Fruit fly (Drosophila melanogaster) whole organism, embryonic: ENCODE results near the gene CBP.

Experiments
- Atf6 ChIP-seq: fragments of 200-800 bp; sonication (Bioruptor generic); IDR thresholded peaks from 2 replicates; pipeline ENCODE4 v1.3.6; 2022; ENCODE audit warnings: missing biosample characterization, missing genetic modification characterization
- BEAF-32 ChIP-seq: fragments of 200-800 bp; sonication (Bioruptor generic); optimal IDR thresholded peaks from 3 replicates; lab custom pipeline; 2017; ENCODE audit warnings: missing biosample characterization, missing genetic modification characterization, mild to moderate bottlenecking, moderate library complexity, missing genetic modification reagents
- Bdp1 ChIP-seq: fragments of 200-800 bp; sonication (Bioruptor generic); optimal IDR thresholded peaks from 3 replicates; lab custom pipeline; 2016; ENCODE audit warnings: missing biosample characterization, missing genetic modification characterization
- Blimp-1 ChIP-seq: fragments of 200-800 bp; sonication (Bioruptor generic); optimal IDR thresholded peaks from 3 replicates; lab custom pipeline; 2018; ENCODE audit warnings: missing biosample characterization, missing genetic modification characterization, mild to moderate bottlenecking, moderate library complexity, missing genetic modification reagents
- CG1024 ChIP-seq: fragments of 200-800 bp; sonication (Bioruptor generic); IDR thresholded peaks from 2 replicates; pipeline ENCODE4 v1.3.6; 2022; ENCODE audit warnings: missing biosample characterization, missing genetic modification characterization
- CG10654 ChIP-seq: fragments of 200-800 bp; sonication (Bioruptor generic); optimal IDR thresholded peaks from 2 replicates; lab custom pipeline; 2016; ENCODE audit warnings: missing biosample characterization, missing genetic modification characterization
- CG11247 ChIP-seq: fragments of 200-800 bp; sonication (Bioruptor generic); IDR thresholded peaks from 2 replicates; pipeline ENCODE4 v1.3.6; 2022; ENCODE audit warnings: missing biosample characterization, missing genetic modification characterization
- CG13775 ChIP-seq: fragments of 200-800 bp; sonication (Bioruptor generic); optimal IDR thresholded peaks from 3 replicates; lab custom pipeline; 2017; ENCODE audit warnings: missing biosample characterization, mild to moderate bottlenecking, missing genetic modification characterization
- CG14710 ChIP-seq: fragments of 200-800 bp; sonication (Bioruptor generic); optimal IDR thresholded peaks from 3 replicates; lab custom pipeline; 2019; ENCODE audit warnings: missing biosample characterization, mild to moderate bottlenecking, missing genetic modification characterization, moderate library complexity
- CG17359 ChIP-seq: fragments of 200-800 bp; sonication (Bioruptor generic); optimal IDR thresholded peaks from 3 replicates; lab custom pipeline; 2018; ENCODE audit warnings: missing biosample characterization, mild to moderate bottlenecking, missing genetic modification characterization, moderate library complexity
- CG2199 ChIP-seq: fragments of 200-800 bp; sonication (Bioruptor generic); IDR thresholded peaks from 3 replicates; pipeline ENCODE4 v1.3.6; 2022; ENCODE audit warnings: missing biosample characterization, missing genetic modification characterization
- CG3281 ChIP-seq: fragments of 200-800 bp; sonication (Bioruptor generic); optimal IDR thresholded peaks from 3 replicates; lab custom pipeline; 2017; ENCODE audit warnings: missing biosample characterization, mild to moderate bottlenecking, missing genetic modification characterization
- CG3407 ChIP-seq: fragments of 200-800 bp; sonication (Bioruptor generic); optimal IDR thresholded peaks from 2 replicates; lab custom pipeline; 2018; ENCODE audit warnings: missing biosample characterization, mild to moderate bottlenecking, missing genetic modification characterization
- CG42726 ChIP-seq: fragments of 200-800 bp; sonication (Bioruptor generic); IDR thresholded peaks from 2 replicates; pipeline ENCODE4 v1.3.6; 2022; ENCODE audit warnings: missing biosample characterization, missing genetic modification characterization; ENCODE audit not compliant: partially characterized antibody
- CG4360 ChIP-seq: fragments of 200-800 bp; sonication (Bioruptor generic); IDR thresholded peaks from 2 replicates; pipeline ENCODE4 v1.3.6; 2022; ENCODE audit warnings: missing biosample characterization, missing genetic modification characterization
- CG4707 ChIP-seq: fragments of 200-800 bp; sonication (Bioruptor generic); optimal IDR thresholded peaks from 2 replicates; lab custom pipeline; 2018; ENCODE audit warnings: missing biosample characterization, mild to moderate bottlenecking, missing genetic modification characterization, moderate library complexity
- CG9797 ChIP-seq: fragments of 200-800 bp; sonication (Bioruptor generic); optimal IDR thresholded peaks from 3 replicates; lab custom pipeline; 2018; ENCODE audit warnings: missing biosample characterization, mild to moderate bottlenecking, missing genetic modification characterization
- Dek ChIP-seq: fragments of 200-800 bp; sonication (Bioruptor generic); optimal IDR thresholded peaks from 3 replicates; lab custom pipeline; 2019; ENCODE audit warnings: missing biosample characterization, mild to moderate bottlenecking, missing genetic modification characterization, moderate library complexity
- ERR ChIP-seq: fragments of 200-800 bp; sonication (Bioruptor generic); optimal IDR thresholded peaks from 2 replicates; lab custom pipeline; 2016; ENCODE audit warnings: missing biosample characterization, missing genetic modification characterization
- Hey ChIP-seq: fragments of 200-800 bp; sonication (Bioruptor generic); optimal IDR thresholded peaks from 3 replicates; lab custom pipeline; 2018; ENCODE audit warnings: missing biosample characterization, mild to moderate bottlenecking, missing genetic modification characterization
- NC2α ChIP-seq: fragments of 200-800 bp; sonication (Bioruptor generic); optimal IDR thresholded peaks from 2 replicates; lab custom pipeline; 2016; ENCODE audit warnings: missing biosample characterization, missing genetic modification characterization
- Nf-YA ChIP-seq: fragments of 200-800 bp; sonication (Bioruptor generic); IDR thresholded peaks from 2 replicates; pipeline ENCODE4 v1.3.6; 2022; ENCODE audit warnings: missing biosample characterization, missing genetic modification characterization
- NfI ChIP-seq: fragments of 200-800 bp; sonication (Bioruptor generic); optimal IDR thresholded peaks from 3 replicates; lab custom pipeline; 2018; ENCODE audit warnings: missing biosample characterization, mild to moderate bottlenecking, missing genetic modification characterization, moderate library complexity
- Poxn ChIP-seq: fragments of 200-800 bp; sonication (Bioruptor generic); IDR thresholded peaks from 2 replicates; pipeline ENCODE4 v1.3.6; 2022; ENCODE audit warnings: missing biosample characterization, missing genetic modification characterization
- Rx ChIP-seq: fragments of 200-800 bp; sonication (Bioruptor generic); IDR thresholded peaks from 2 replicates; pipeline ENCODE4 v1.3.6; 2022; ENCODE audit warnings: missing biosample characterization, missing genetic modification characterization
- Scr ChIP-seq: fragments of 200-800 bp; sonication (Bioruptor generic); IDR thresholded peaks from 2 replicates; pipeline ENCODE4 v1.3.6; 2022; ENCODE audit warnings: missing biosample characterization, missing genetic modification characterization; ENCODE audit not compliant: partially characterized antibody
- Tbp ChIP-seq: fragments of >200 bp; optimal IDR thresholded peaks from 2 replicates; lab custom pipeline; 2018; ENCODE audit warnings: missing biosample characterization, missing genetic modification characterization
- az2 ChIP-seq: fragments of 200-800 bp; sonication (Bioruptor generic); optimal IDR thresholded peaks from 3 replicates; lab custom pipeline; 2016; ENCODE audit warnings: missing biosample characterization, missing genetic modification characterization
- br ChIP-seq: fragments of >200 bp; optimal IDR thresholded peaks from 2 replicates; lab custom pipeline; 2017
- cas ChIP-seq: fragments of 200-800 bp; sonication (Bioruptor generic); IDR thresholded peaks from 2 replicates; pipeline ENCODE4 v1.3.6; 2022; ENCODE audit warnings: missing biosample characterization, missing genetic modification characterization
- chm ChIP-seq: fragments of 200-800 bp; sonication (Bioruptor generic); IDR thresholded peaks from 2 replicates; pipeline ENCODE4 v1.3.6; 2022; ENCODE audit warnings: missing biosample characterization, missing genetic modification characterization
- crc ChIP-seq: fragments of 200-800 bp; sonication (Bioruptor generic); optimal IDR thresholded peaks from 2 replicates; lab custom pipeline; 2016; ENCODE audit warnings: missing biosample characterization, missing genetic modification characterization
- danr ChIP-seq: fragments of 200-800 bp; sonication (Bioruptor generic); IDR thresholded peaks from 2 replicates; pipeline ENCODE4 v1.3.6; 2022; ENCODE audit warnings: missing biosample characterization, missing genetic modification characterization
- gcm2 ChIP-seq: fragments of 200-800 bp; sonication (Bioruptor generic); optimal IDR thresholded peaks from 2 replicates; lab custom pipeline; 2016; ENCODE audit warnings: missing biosample characterization, missing genetic modification characterization
- grau ChIP-seq: fragments of 200-800 bp; optimal IDR thresholded peaks from 3 replicates; lab custom pipeline; 2019; ENCODE audit warnings: missing biosample characterization, mild to moderate bottlenecking, missing genetic modification characterization, moderate library complexity
- gsb ChIP-seq: fragments of 200-800 bp; sonication (Bioruptor generic); IDR thresholded peaks from 2 replicates; pipeline ENCODE4 v1.3.6; 2022; ENCODE audit warnings: missing biosample characterization, missing genetic modification characterization
- gsb-n ChIP-seq: fragments of 200-800 bp; sonication (Bioruptor generic); optimal IDR thresholded peaks from 3 replicates; lab custom pipeline; 2018; ENCODE audit warnings: missing biosample characterization, mild to moderate bottlenecking, missing genetic modification characterization
- gt ChIP-seq: fragments of 200-800 bp; sonication (Bioruptor generic); IDR thresholded peaks from 2 replicates; pipeline ENCODE4 v1.3.6; 2022; ENCODE audit warnings: missing biosample characterization, missing genetic modification characterization
- nerfin-2 ChIP-seq: fragments of 200-800 bp; sonication (Bioruptor generic); IDR thresholded peaks from 2 replicates; pipeline ENCODE4 v1.3.6; 2022; ENCODE audit warnings: missing biosample characterization, missing genetic modification characterization; ENCODE audit not compliant: partially characterized antibody
- ranshi ChIP-seq: fragments of 200-800 bp; sonication (Bioruptor generic); IDR thresholded peaks from 2 replicates; pipeline ENCODE4 v1.3.6; 2022; ENCODE audit warnings: missing biosample characterization, missing genetic modification characterization
- sc ChIP-seq, 3 experiments: fragments of >200 bp in 2 of 3; fragments of 200-800 bp in 1 of 3; sonication (Bioruptor generic) in 1 of 3; optimal IDR thresholded peaks; 2 replicates in 2 of 3; 3 replicates in 1 of 3; lab custom pipeline; 2017; ENCODE audit warnings: mild to moderate bottlenecking in 1 of 3, missing biosample characterization in 1 of 3, missing genetic modification characterization in 1 of 3, missing genetic modification reagents in 1 of 3
- sens-2 ChIP-seq: fragments of 200-800 bp; sonication (Bioruptor generic); IDR thresholded peaks from 2 replicates; pipeline ENCODE4 v1.3.6; 2022; ENCODE audit warnings: missing biosample characterization, missing genetic modification characterization
- slou ChIP-seq: fragments of 200-800 bp; sonication (Bioruptor generic); optimal IDR thresholded peaks from 3 replicates; lab custom pipeline; 2016; ENCODE audit warnings: missing biosample characterization, missing genetic modification characterization
- slp2 ChIP-seq: fragments of 200-800 bp; sonication (Bioruptor generic); optimal IDR thresholded peaks from 2 replicates; lab custom pipeline; 2016; ENCODE audit warnings: missing biosample characterization, missing genetic modification characterization
- tll ChIP-seq, 2 experiments: fragments of 200-800 bp in 1 of 2; fragments of >200 bp in 1 of 2; sonication (Bioruptor generic) in 1 of 2; optimal IDR thresholded peaks; 2 replicates each; lab custom pipeline; 2017 to 2019; ENCODE audit warnings: missing biosample characterization in 2 of 2, missing genetic modification characterization in 2 of 2, mild to moderate bottlenecking in 1 of 2, moderate library complexity in 1 of 2
- unc-4 ChIP-seq: fragments of 200-800 bp; sonication (Bioruptor generic); IDR thresholded peaks from 2 replicates; pipeline ENCODE4 v1.3.6; 2022; ENCODE audit warnings: missing biosample characterization, missing genetic modification characterization; ENCODE audit not compliant: partially characterized antibody
- vnd ChIP-seq: fragments of 200-800 bp; sonication (Bioruptor generic); IDR thresholded peaks from 3 replicates; pipeline ENCODE4 v1.3.6; 2022; ENCODE audit warnings: missing biosample characterization, missing genetic modification characterization; ENCODE audit not compliant: partially characterized antibody
- zfh2 ChIP-seq: fragments of 200-800 bp; sonication (Bioruptor generic); optimal IDR thresholded peaks from 2 replicates; lab custom pipeline; 2016; ENCODE audit warnings: missing biosample characterization, missing genetic modification characterization

The CBP gene

dm6 chrX:7336962-7337844, at the start of gene CBP (continued):
- TF ChIP-seq CG3407 (GFP tag; lab: Kevin White, UChicago) (peak; percentile 96), Bdp1 (GFP tag; lab: Kevin White, UChicago) (peak; percentile 93), CG4360 (peak; percentile 75), Nf-YA (GFP tag; lab: Robert Waterston, UW) (peak; percentile 90), chm (GFP tag; lab: Robert Waterston, UW) (peak; percentile 96), gsb-n (peak; percentile 99), Blimp-1 (GFP tag; lab: Kevin White, UChicago) (peak; percentile 97), CG9797 (GFP tag; lab: Kevin White, UChicago) (peak; percentile 50), NC2α (GFP tag; lab: Kevin White, UChicago) (peak; percentile 96), cas (GFP tag; lab: Robert Waterston, UW) (peak; percentile 85), CG14710 (peak; percentile 98), br (lab: Kevin White, UChicago) (no peak), vnd (GFP tag; lab: Robert Waterston, UW) (no peak), CG17359 (tag; lab: Kevin White, UChicago) (peak; percentile 99), CG3281 (GFP tag; lab: Kevin White, UChicago) (peak; percentile 96), Scr (GFP tag; lab: Robert Waterston, UW) (no peak), az2 (GFP tag; lab: Kevin White, UChicago) (peak; percentile 98), CG1024 (GFP tag; lab: Robert Waterston, UW) (peak; percentile 92), danr (peak; percentile 93), CG4707 (peak; percentile 97), Tbp (no peak), grau (peak; percentile 97), CG13775 (GFP tag; lab: Kevin White, UChicago) (peak; percentile 97), ERR (peak; percentile 94), crc (peak; percentile 96), CG10654 (GFP tag; lab: Kevin White, UChicago) (peak; percentile 97), slp2 (peak; percentile 97), Hey (tag; lab: Kevin White, UChicago) (peak; percentile 85), CG2199 (GFP tag; lab: Robert Waterston, UW) (peak; percentile 96), CG42726 (GFP tag; lab: Robert Waterston, UW) (no peak), gsb (GFP tag; lab: Robert Waterston, UW) (peak; percentile 86), nerfin-2 (GFP tag; lab: Robert Waterston, UW) (no peak), sens-2 (GFP tag; lab: Robert Waterston, UW) (peak; percentile 95), gcm2 (GFP tag; lab: Kevin White, UChicago) (peak; percentile 93), sc (optimal IDR thresholded peaks at IDR 0.05; lab: Kevin White, UChicago) (no peak), sc (GFP tag; optimal IDR thresholded peaks at IDR 0.05; lab: Kevin White, UChicago) (peak; percentile 99), Rx (GFP tag; lab: Robert Waterston, UW) (peak; percentile 93), unc-4 (GFP tag; lab: Robert Waterston, UW) (0 out of 2 replicates have a peak, but pooled peaks have one; percentile 16), BEAF-32 (GFP tag; lab: Kevin White, UChicago) (peak; percentile 12), zfh2 (GFP tag; lab: Kevin White, UChicago) (peak; percentile 78), slou (GFP tag; lab: Kevin White, UChicago) (peak; percentile 92), Atf6 (GFP tag; lab: Robert Waterston, UW) (peak; percentile 95), ranshi (peak; percentile 94), tll (GFP tag; optimal IDR thresholded peaks at IDR 0.05; lab: Kevin White, UChicago) (peak in 1 of 2 experiments; percentile 73), Dek (tag; lab: Kevin White, UChicago) (peak; percentile 94), Poxn (GFP tag; lab: Robert Waterston, UW) (peak; percentile 67), gt (GFP tag; lab: Robert Waterston, UW) (peak; percentile 87), NfI (GFP tag; lab: Kevin White, UChicago) (peak; percentile 97), CG11247 (GFP tag; lab: Robert Waterston, UW) (peak; percentile 91)
